Worm (Caenorhabditis elegans): Measurements from ENCODE around the gene nlp-35.

The nlp-35 gene

ce11 chrIV:9518608-9519007, at the start of gene nlp-35:
Gene nlp-35, minus strand, starts transcription at chrIV:9518926.
- TF ChIP-seq jun-1 (tag; optimal IDR thresholded peaks at IDR 0.05): no peak
- TF ChIP-seq pqm-1 (tag; optimal IDR thresholded peaks at IDR 0.05): no peak
- TF ChIP-seq tbx-2 (tag; optimal IDR thresholded peaks at IDR 0.05): no peak
- TF ChIP-seq nhr-11 (tag; optimal IDR thresholded peaks at IDR 0.05): no peak
- TF ChIP-seq egl-27 (tag; optimal IDR thresholded peaks at IDR 0.05): no peak
- no peak for TF ChIP-seq ceh-82 (tag; optimal IDR thresholded peaks at IDR 0.05)
- no peak for TF ChIP-seq nhr-28 (tag; optimal IDR thresholded peaks at IDR 0.05)
- no peak for TF ChIP-seq nhr-76 (tag; optimal IDR thresholded peaks at IDR 0.05)
- no peak for TF ChIP-seq nhr-77 (tag; optimal IDR thresholded peaks at IDR 0.05)
- no peak for TF ChIP-seq nhr-23 (tag; optimal IDR thresholded peaks at IDR 0.05)
- no peak for TF ChIP-seq zag-1 (tag; optimal IDR thresholded peaks at IDR 0.05)
- TF ChIP-seq ceh-9 (tag; optimal IDR thresholded peaks at IDR 0.05): no peak
- no peak for TF ChIP-seq nhr-43 (tag; optimal IDR thresholded peaks at IDR 0.05; ENCODE audit: poor library complexity, severe bottlenecking)
- no peak for TF ChIP-seq nhr-25 (tag; optimal IDR thresholded peaks at IDR 0.05)
- no peak for TF ChIP-seq lin-39 (tag; optimal IDR thresholded peaks at IDR 0.05)
- no peak for TF ChIP-seq fkh-2 (tag; optimal IDR thresholded peaks at IDR 0.05)
- TF ChIP-seq ztf-4 (tag; optimal IDR thresholded peaks at IDR 0.05): no peak
- TF ChIP-seq hmg-11 (tag; optimal IDR thresholded peaks at IDR 0.05): no peak

- TF ChIP-seq nhr-77 (tag; optimal IDR thresholded peaks at IDR 0.05) (no peak), egl-5 (tag; optimal IDR thresholded peaks at IDR 0.05) (no peak), ceh-9 (tag; optimal IDR thresholded peaks at IDR 0.05) (no peak), elt-1 (tag; optimal IDR thresholded peaks at IDR 0.05) (no peak), zag-1 (tag; optimal IDR thresholded peaks at IDR 0.05) (no peak), pha-4 (tag; optimal IDR thresholded peaks at IDR 0.05) (no peak), fos-1 (tag; optimal IDR thresholded peaks at IDR 0.05) (no peak), ceh-28 (tag; optimal IDR thresholded peaks at IDR 0.05) (no peak), hmg-11 (tag; optimal IDR thresholded peaks at IDR 0.05) (no peak), jun-1 (tag; optimal IDR thresholded peaks at IDR 0.05) (no peak), ama-1 (optimal IDR thresholded peaks at IDR 0.05) (no peak), nhr-28 (tag; optimal IDR thresholded peaks at IDR 0.05) (no peak), pqm-1 (tag; optimal IDR thresholded peaks at IDR 0.05) (no peak), aly-2 (tag; optimal IDR thresholded peaks at IDR 0.05) (no peak), ceh-16 (tag; optimal IDR thresholded peaks at IDR 0.05) (no peak), nhr-23 (tag; optimal IDR thresholded peaks at IDR 0.05) (no peak), sea-2 (GFP tag; optimal IDR thresholded peaks at IDR 0.05) (no peak)
These were observed 47.8 kb upstream of the nlp-35 start, which contains the start of gene lron-14 for ce11 chrIV:9566505-9566904. Gene lron-14, minus strand, starts transcription at chrIV:9566605.

ce11 chrIV:9563529-9564376, 45.0 kb upstream of the nlp-35 start:
- no peak for TF ChIP-seq ceh-16 (tag; optimal IDR thresholded peaks at IDR 0.05)
- no peak for TF ChIP-seq zag-1 (tag; optimal IDR thresholded peaks at IDR 0.05)
- no peak for TF ChIP-seq fkh-10 (GFP tag; optimal IDR thresholded peaks at IDR 0.05)
- TF ChIP-seq tbx-2 (tag; optimal IDR thresholded peaks at IDR 0.05): no peak
- TF ChIP-seq elt-2 (tag; optimal IDR thresholded peaks at IDR 0.05): no peak
- TF ChIP-seq egl-27 (tag; optimal IDR thresholded peaks at IDR 0.05): no peak
- TF ChIP-seq sea-2 (GFP tag; optimal IDR thresholded peaks at IDR 0.05): no peak
- no peak for TF ChIP-seq ceh-82 (tag; optimal IDR thresholded peaks at IDR 0.05)
- no peak for TF ChIP-seq elt-3 (tag; optimal IDR thresholded peaks at IDR 0.05)
- TF ChIP-seq eor-1 (tag; optimal IDR thresholded peaks at IDR 0.05): no peak
- no peak for TF ChIP-seq ceh-9 (tag; optimal IDR thresholded peaks at IDR 0.05)
- no peak for TF ChIP-seq nhr-76 (tag; optimal IDR thresholded peaks at IDR 0.05)
- TF ChIP-seq nhr-237 (tag; optimal IDR thresholded peaks at IDR 0.05): no peak
- TF ChIP-seq aly-2 (tag; optimal IDR thresholded peaks at IDR 0.05): no peak
- TF ChIP-seq ztf-4 (tag; optimal IDR thresholded peaks at IDR 0.05): no peak
- no peak for TF ChIP-seq nhr-28 (tag; optimal IDR thresholded peaks at IDR 0.05)
- TF ChIP-seq pha-4 (tag; optimal IDR thresholded peaks at IDR 0.05): no peak
- no peak for TF ChIP-seq nhr-25 (tag; optimal IDR thresholded peaks at IDR 0.05)
- no peak for TF ChIP-seq ZK546.5 (tag; optimal IDR thresholded peaks at IDR 0.05)
- TF ChIP-seq lin-39 (tag; optimal IDR thresholded peaks at IDR 0.05): no peak

- TF ChIP-seq elt-3 (tag; optimal IDR thresholded peaks at IDR 0.05): no peak
- no peak for TF ChIP-seq ceh-82 (tag; optimal IDR thresholded peaks at IDR 0.05)
- no peak for TF ChIP-seq nhr-28 (tag; optimal IDR thresholded peaks at IDR 0.05)
- TF ChIP-seq daf-12 (tag; optimal IDR thresholded peaks at IDR 0.05): no peak
- TF ChIP-seq egl-27 (tag; optimal IDR thresholded peaks at IDR 0.05): no peak
These were observed 44.4 kb upstream of the nlp-35 start, which contains the start of gene col-122 for ce11 chrIV:9563079-9563478. Gene col-122, plus strand, starts transcription at chrIV:9563379.

Data from whole organism, L3 larva.